Worm (Caenorhabditis elegans): Measurements from ENCODE around the gene nep-18.
"Not testable (repeated sequence)": the region's sequence is repeated elsewhere in the genome, so short reads cannot be mapped to it uniquely, and the experiment has no call there.

Gene nep-18

DNA sequence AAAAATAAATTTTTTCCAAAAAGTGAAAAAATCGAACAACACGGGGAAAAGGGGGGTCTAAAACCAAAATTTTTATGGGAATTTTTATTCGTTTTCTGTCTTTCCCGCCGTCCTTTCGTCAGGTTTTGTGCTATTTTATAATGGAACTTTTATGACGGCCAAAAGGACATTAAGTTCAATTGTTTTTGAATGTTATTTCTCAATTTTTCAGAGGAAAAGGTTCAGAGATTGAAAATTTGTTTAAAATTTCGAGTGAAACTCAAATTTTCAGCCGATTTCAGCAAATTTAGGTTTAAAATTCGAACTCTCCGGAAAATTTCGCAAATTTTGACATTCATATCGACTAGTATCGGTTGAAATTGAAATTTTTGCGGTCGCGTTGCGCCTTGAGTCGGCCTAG is at the start of gene nep-18:
nep-18 (minus strand) TSS at position 101 of the 400 bp plus-strand sequence.
- TF ChIP-seq tbx-37 (GFP tag; conservative IDR thresholded peaks at IDR 0.05) (no peak), pes-1 (GFP tag; IDR thresholded peaks at IDR 0.05) (no peak), ceh-13 (GFP tag; optimal IDR thresholded peaks at IDR 0.05) (no peak)

DNA sequence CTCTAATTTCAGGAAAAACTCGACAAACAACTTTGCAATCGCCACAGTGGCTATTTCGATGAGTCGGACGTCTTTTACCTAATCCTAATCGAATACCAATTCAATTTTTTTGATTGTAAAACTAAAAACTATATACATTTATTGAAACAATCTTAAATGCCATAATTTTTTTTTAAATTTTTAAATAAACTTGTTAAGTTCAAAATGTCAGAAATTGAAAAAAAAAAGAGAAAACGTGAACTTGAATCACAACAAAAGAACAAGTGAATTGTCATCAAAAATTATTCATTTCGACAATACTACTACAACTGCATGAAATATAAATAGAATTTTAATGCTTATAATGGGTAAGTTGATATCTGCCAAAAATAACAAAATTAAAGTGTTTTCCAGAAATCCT is 48.4 kb upstream of the nep-18 start, which contains the start of gene D2062.13:
D2062.13 (plus strand) TSS at position 301 of the 400 bp plus-strand sequence.
- not testable (repeated sequence) for TF ChIP-seq tra-4 (tag; optimal IDR thresholded peaks at IDR 0.05); sea-1 (GFP tag; conservative IDR thresholded peaks at IDR 0.05); hnd-1 (tag; optimal IDR thresholded peaks at IDR 0.05)

DNA sequence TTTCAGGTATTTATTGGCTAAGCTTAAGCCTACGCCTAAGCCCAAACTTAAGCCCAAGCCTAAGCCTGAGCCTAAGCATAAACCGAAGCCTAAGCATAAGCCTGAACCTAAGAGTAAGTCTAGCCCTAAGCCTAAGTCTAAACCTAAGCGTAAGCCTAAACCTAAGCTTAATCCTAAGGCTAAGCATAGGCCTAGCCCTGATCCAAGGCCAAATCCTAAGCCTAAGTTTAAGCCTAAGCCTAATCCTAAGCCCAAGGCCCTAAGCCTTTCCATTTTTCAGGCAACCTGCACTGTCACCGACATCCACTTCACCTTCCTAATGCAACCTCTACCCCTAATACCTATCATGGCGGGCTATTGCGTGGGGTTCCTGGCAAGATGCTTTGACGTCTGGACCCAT is 47.1 kb upstream of the nep-18 start:
- peak; percentile 52 for TF ChIP-seq ceh-36 (tag; optimal IDR thresholded peaks at IDR 0.05)
- TF ChIP-seq sea-1 (GFP tag; conservative IDR thresholded peaks at IDR 0.05), result no peak

DNA sequence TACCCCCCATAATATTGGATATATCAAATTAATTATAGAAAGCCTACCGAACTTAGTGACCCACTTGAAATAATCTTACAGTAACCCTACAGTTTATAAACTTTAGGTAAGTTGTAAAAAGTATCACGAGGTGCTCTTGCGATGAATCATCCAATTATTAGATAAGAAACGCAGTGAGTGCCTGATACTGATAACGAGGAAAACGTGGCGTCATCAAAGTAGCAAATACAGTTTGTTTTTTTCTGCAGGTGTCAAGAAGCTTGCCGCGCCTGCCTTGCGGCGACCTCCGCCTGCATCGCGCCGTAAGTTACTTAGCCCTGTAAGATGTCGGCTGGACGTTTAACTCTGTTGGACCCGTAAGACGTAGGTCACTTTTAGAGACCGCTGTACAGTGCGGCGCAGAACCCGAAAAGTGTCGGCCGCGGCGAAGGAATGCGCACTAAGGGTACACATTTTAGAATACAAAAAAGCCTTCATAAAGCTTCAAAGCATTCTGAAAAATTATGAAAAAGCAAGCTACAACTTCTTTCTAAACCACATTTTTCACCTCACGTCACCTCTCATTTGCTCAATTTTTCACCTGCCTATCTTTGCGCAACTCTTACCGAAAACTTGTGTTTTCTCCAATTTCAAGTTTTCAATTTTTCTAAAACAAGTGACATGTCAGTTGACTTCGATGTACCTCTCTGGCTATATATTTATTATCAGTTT is 46.5 kb upstream of the nep-18 start, which contains the start of gene sri-38:
sri-38 (plus strand) TSS at position 661 of the 711 bp plus-strand sequence.
- no peak for TF ChIP-seq tra-4 (tag; optimal IDR thresholded peaks at IDR 0.05)
- no peak for TF ChIP-seq hmg-4 (GFP tag; optimal IDR thresholded peaks at IDR 0.05)
- TF ChIP-seq flt-1 (GFP tag; IDR thresholded peaks at IDR 0.05), result no peak
- TF ChIP-seq sea-1 (GFP tag; conservative IDR thresholded peaks at IDR 0.05), result no peak
- no peak for TF ChIP-seq aly-1 (tag; optimal IDR thresholded peaks at IDR 0.05)
- no peak for TF ChIP-seq scrt-1 (GFP tag; IDR thresholded peaks at IDR 0.05)

DNA sequence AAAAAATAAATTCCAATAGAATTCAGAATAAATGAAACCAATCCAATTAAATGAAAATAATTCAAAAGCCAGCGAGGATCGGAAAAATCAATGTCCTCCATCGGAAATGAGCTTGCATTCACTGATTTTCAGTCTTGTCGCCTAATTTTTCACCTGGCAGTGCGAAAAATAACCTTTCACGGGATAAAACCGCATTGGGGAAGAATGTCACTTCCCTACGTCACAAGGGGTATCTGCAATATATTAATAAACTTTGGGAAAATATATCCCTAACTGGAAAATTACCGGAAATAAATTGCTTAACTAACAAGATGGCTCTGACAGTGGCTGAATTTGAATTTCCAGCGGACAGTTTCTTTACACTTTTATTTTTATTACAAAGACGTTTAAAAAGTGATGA is 41.4 kb upstream of the nep-18 start, which contains the start of gene sri-77:
sri-77 (minus strand) TSS at position 101 of the 400 bp plus-strand sequence.
- TF ChIP-seq scrt-1 (GFP tag; IDR thresholded peaks at IDR 0.05) (no peak), hmg-4 (GFP tag; optimal IDR thresholded peaks at IDR 0.05) (no peak), ets-7 (tag; optimal IDR thresholded peaks at IDR 0.05) (no peak), hmbx-1 (tag; optimal IDR thresholded peaks at IDR 0.05) (no peak), ceh-13 (GFP tag; optimal IDR thresholded peaks at IDR 0.05) (no peak), flt-1 (GFP tag; IDR thresholded peaks at IDR 0.05) (no peak), F13C5.2 (tag; optimal IDR thresholded peaks at IDR 0.05) (no peak), ceh-36 (tag; optimal IDR thresholded peaks at IDR 0.05) (no peak), tra-4 (tag; optimal IDR thresholded peaks at IDR 0.05) (no peak), tbx-37 (GFP tag; conservative IDR thresholded peaks at IDR 0.05) (no peak), ama-1 (optimal IDR thresholded peaks at IDR 0.05) (no peak), pes-1 (GFP tag; IDR thresholded peaks at IDR 0.05) (no peak), aly-1 (tag; optimal IDR thresholded peaks at IDR 0.05) (no peak), hnd-1 (tag; optimal IDR thresholded peaks at IDR 0.05) (no peak), tbx-11 (GFP tag; IDR thresholded peaks at IDR 0.05) (no peak), sea-1 (GFP tag; conservative IDR thresholded peaks at IDR 0.05) (no peak), B0310.2 (tag; optimal IDR thresholded peaks at IDR 0.05) (no peak)

DNA sequence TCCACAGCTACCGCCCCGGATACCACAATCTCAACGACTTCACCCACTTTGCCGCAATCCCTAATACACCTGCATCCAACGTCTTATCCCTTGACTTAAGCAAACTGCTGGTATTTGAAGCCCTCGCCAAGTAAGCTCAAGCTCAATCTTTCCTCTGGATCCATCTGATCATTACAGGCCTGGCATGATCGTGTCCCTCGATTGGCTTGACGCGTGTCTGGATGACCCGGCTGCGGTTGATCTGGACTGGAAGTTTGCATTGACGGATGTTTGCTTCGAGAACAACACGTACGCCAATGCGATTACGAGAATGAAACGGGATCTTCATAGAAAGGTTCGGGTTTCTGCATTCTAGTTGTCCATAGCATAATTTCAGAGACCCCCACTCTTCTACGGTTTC is 37.1 kb upstream of the nep-18 start:
- TF ChIP-seq ceh-36 (tag; optimal IDR thresholded peaks at IDR 0.05), result no peak
- no peak for TF ChIP-seq hnd-1 (tag; optimal IDR thresholded peaks at IDR 0.05)
- TF ChIP-seq tbx-11 (GFP tag; IDR thresholded peaks at IDR 0.05), result no peak
- no peak for TF ChIP-seq flt-1 (GFP tag; IDR thresholded peaks at IDR 0.05)
- no peak for TF ChIP-seq ceh-13 (GFP tag; optimal IDR thresholded peaks at IDR 0.05)
- TF ChIP-seq sea-1 (GFP tag; conservative IDR thresholded peaks at IDR 0.05), result no peak
- no peak for TF ChIP-seq tra-4 (tag; optimal IDR thresholded peaks at IDR 0.05)
- no peak for TF ChIP-seq ets-7 (tag; optimal IDR thresholded peaks at IDR 0.05)
- no peak for TF ChIP-seq hmbx-1 (tag; optimal IDR thresholded peaks at IDR 0.05)
- no peak for TF ChIP-seq tbx-37 (GFP tag; conservative IDR thresholded peaks at IDR 0.05)
- no peak for TF ChIP-seq aly-1 (tag; optimal IDR thresholded peaks at IDR 0.05)
- TF ChIP-seq B0310.2 (tag; optimal IDR thresholded peaks at IDR 0.05), result no peak

DNA sequence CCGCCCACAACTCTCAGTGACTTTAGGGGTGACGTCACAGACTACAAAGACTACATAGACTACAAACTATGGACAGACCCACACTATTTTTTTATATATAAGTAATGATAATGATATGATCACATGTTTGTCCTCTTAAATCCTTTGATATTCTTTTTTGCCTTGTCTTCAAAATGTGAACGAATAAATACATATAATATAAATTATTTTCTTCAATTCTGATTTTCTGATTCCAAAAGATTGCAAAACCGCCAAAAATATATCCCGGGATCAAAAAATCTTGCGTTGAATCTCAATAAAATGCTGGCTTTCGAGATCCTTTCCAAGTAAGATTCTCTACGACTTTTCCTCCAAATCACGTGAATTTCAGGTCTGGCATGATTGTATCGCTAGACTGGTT is 36.3 kb upstream of the nep-18 start, which contains the start of gene F33H12.1:
F33H12.1 (plus strand) TSS at position 301 of the 400 bp plus-strand sequence.
- not testable (repeated sequence) for TF ChIP-seq hnd-1 (tag; optimal IDR thresholded peaks at IDR 0.05); scrt-1 (GFP tag; IDR thresholded peaks at IDR 0.05); sea-1 (GFP tag; conservative IDR thresholded peaks at IDR 0.05)

DNA sequence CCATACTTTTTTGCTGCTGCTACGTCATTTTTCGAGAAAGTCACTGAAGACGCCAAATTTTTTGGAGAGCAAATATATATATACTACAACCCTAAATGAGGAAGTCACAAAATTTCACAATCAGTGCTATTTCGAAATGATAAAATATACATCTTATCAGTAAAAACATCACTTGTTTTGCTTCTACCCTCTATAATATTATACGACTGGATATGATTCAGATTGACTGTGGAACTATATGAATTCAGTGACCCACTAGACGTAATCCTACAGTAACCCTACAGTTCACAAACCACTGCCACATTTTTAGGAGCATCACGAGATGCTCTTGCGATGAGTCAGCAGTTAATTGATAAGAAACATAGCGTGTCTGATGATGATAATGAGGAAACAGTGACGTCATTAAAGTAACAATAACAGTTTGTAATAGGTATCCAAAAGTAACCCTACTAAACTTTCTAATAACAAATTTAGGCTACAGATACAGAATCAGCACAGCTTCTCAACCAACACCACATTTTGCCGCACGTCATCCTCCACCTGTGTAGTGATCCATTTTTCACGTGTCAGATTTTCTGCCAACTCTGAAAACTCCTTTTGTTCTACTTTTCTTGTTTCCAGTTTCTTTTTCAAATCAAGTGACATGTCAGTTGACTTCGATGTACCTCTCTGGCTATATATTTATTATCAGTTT is 23.1 kb upstream of the nep-18 start, which contains the start of the genes F33H12.7 and sri-39:
F33H12.7 (minus strand) TSS at position 51 of the 694 bp plus-strand sequence.
sri-39 (plus strand) TSS at position 644 of the 694 bp plus-strand sequence.
- no peak for TF ChIP-seq ceh-13 (GFP tag; optimal IDR thresholded peaks at IDR 0.05)
- no peak for TF ChIP-seq flt-1 (GFP tag; IDR thresholded peaks at IDR 0.05)
- no peak for TF ChIP-seq hmbx-1 (tag; optimal IDR thresholded peaks at IDR 0.05)
- no peak for TF ChIP-seq tbx-11 (GFP tag; IDR thresholded peaks at IDR 0.05)
- no peak for TF ChIP-seq ceh-36 (tag; optimal IDR thresholded peaks at IDR 0.05)
- TF ChIP-seq hnd-1 (tag; optimal IDR thresholded peaks at IDR 0.05), result no peak
- no peak for TF ChIP-seq scrt-1 (GFP tag; IDR thresholded peaks at IDR 0.05)
- no peak for TF ChIP-seq aly-1 (tag; optimal IDR thresholded peaks at IDR 0.05)
- no peak for TF ChIP-seq pes-1 (GFP tag; IDR thresholded peaks at IDR 0.05)
- TF ChIP-seq ets-7 (tag; optimal IDR thresholded peaks at IDR 0.05), result no peak
- no peak for TF ChIP-seq tbx-37 (GFP tag; conservative IDR thresholded peaks at IDR 0.05)
- TF ChIP-seq hmg-4 (GFP tag; optimal IDR thresholded peaks at IDR 0.05), result no peak
- TF ChIP-seq F13C5.2 (tag; optimal IDR thresholded peaks at IDR 0.05), result no peak
- no peak for TF ChIP-seq B0310.2 (tag; optimal IDR thresholded peaks at IDR 0.05)
- no peak for TF ChIP-seq tra-4 (tag; optimal IDR thresholded peaks at IDR 0.05)
